Worm (Caenorhabditis elegans): Measurements from ENCODE around the gene srsx-36.
"Not testable (repeated sequence)": the region's sequence is repeated elsewhere in the genome, so short reads cannot be mapped to it uniquely, and the experiment has no call there.

srsx-36 gene

DNA sequence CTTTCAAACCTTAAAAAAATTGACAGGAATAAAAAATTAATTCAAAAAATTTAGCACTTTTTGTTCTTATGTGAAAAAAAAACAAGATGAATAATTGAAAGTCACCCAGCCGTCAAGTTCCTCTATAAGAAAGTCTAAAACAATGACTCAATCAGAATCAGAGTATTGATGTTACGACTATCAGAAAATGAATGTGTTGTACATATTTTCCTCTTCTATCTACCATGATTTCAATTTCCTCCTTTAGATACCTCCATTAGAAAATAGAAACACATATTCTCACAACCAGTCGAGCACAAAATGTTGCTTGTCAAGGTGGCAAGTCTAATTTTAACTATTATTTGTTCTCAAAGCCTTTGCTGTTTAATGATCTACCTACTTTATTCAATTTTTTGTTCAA is 10.5 kb upstream of the srsx-36 start, which contains the start of gene srbc-48:
TSS of gene srbc-48 (plus strand) at position 301 of the 400 bp plus-strand sequence.
- TF ChIP-seq aha-1 (tag): peak; percentile 36
- TF ChIP-seq ceh-62 (tag; optimal IDR thresholded peaks at IDR 0.05): no peak

ce11 chrV:15817746-15818145 is 8.3 kb upstream of the srsx-36 start, which contains the start of gene abf-3:
Gene abf-3 (minus strand): TSS chrV:15817846.
- no peak for TF ChIP-seq jun-1 (tag; optimal IDR thresholded peaks at IDR 0.05)
- TF ChIP-seq aha-1 (tag): peak; percentile 18
- TF ChIP-seq dmd-8 (GFP tag; IDR thresholded peaks at IDR 0.05): no peak

- TF ChIP-seq hif-1 (tag; optimal IDR thresholded peaks at IDR 0.05) (no peak), aha-1 (tag) (peak; percentile 32), madf-9 (GFP tag; conservative IDR thresholded peaks at IDR 0.05) (no peak), set-16 (GFP tag; IDR thresholded peaks at IDR 0.05) (no peak), fos-1 (tag; optimal IDR thresholded peaks at IDR 0.05) (no peak), ceh-82 (tag; optimal IDR thresholded peaks at IDR 0.05) (no peak), aly-2 (tag; optimal IDR thresholded peaks at IDR 0.05) (no peak), daf-12 (tag; optimal IDR thresholded peaks at IDR 0.05) (no peak), ceh-62 (tag; optimal IDR thresholded peaks at IDR 0.05) (no peak), hmg-1.1 (GFP tag; IDR thresholded peaks at IDR 0.05) (no peak), pha-4 (GFP tag; IDR thresholded peaks at IDR 0.05) (no peak), pha-4 (tag; optimal IDR thresholded peaks at IDR 0.05) (no peak), dmd-6 (GFP tag; IDR thresholded peaks at IDR 0.05) (peak; percentile 12; the same call in 1 of the 2 replicates), php-3 (GFP tag; IDR thresholded peaks at IDR 0.05) (no peak), nhr-6 (tag; optimal IDR thresholded peaks at IDR 0.05) (no peak), nhr-28 (tag; optimal IDR thresholded peaks at IDR 0.05) (peak; percentile 43), ceh-44 (GFP tag; IDR thresholded peaks at IDR 0.05) (no peak), mxl-3 (GFP tag; optimal IDR thresholded peaks at IDR 0.05) (peak; percentile 31), egl-27 (tag; optimal IDR thresholded peaks at IDR 0.05) (no peak), rbr-2 (tag; optimal IDR thresholded peaks at IDR 0.05) (no peak), zip-2 (tag; optimal IDR thresholded peaks at IDR 0.05) (peak; percentile 71), madf-5 (GFP tag; IDR thresholded peaks at IDR 0.05) (no peak), fkh-10 (GFP tag; optimal IDR thresholded peaks at IDR 0.05) (no peak), nhr-102 (tag; optimal IDR thresholded peaks at IDR 0.05) (no peak), hlh-30 (tag; optimal IDR thresholded peaks at IDR 0.05; ENCODE audit: insufficient read depth) (peak; percentile 24)
Measured at ce11 chrV:15815962-15816432, 6.6 kb upstream of the srsx-36 start, which contains the start of the genes fbxa-69 and F54B8.4. Gene fbxa-69 (minus strand): TSS chrV:15815971. Gene F54B8.4 (plus strand): TSS chrV:15816382.

DNA sequence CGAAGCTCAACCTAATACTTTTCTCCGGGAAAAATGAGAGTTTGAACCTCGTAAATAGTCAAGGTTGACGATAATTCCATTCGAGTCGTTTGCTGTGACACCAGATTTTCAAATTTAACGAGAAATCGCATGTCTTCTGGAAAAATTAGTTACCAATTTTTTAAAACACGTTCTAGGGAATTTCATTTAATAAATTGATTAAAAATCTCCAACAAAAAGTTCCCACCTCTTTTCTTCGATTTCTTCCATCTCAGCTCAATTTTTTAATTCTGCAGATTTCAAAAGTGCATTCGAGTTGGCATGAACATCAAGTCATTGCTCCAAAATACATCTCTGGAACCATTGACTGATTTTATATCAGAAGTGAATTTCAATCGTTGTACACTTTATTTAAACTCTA is 2.5 kb upstream of the srsx-36 start, which contains the start of gene nhr-282:
TSS of gene nhr-282 (plus strand) at position 301 of the 400 bp plus-strand sequence.
- not testable (repeated sequence) for TF ChIP-seq lin-39 (tag; optimal IDR thresholded peaks at IDR 0.05); madf-9 (GFP tag; conservative IDR thresholded peaks at IDR 0.05); nhr-42 (GFP tag; IDR thresholded peaks at IDR 0.05)

DNA sequence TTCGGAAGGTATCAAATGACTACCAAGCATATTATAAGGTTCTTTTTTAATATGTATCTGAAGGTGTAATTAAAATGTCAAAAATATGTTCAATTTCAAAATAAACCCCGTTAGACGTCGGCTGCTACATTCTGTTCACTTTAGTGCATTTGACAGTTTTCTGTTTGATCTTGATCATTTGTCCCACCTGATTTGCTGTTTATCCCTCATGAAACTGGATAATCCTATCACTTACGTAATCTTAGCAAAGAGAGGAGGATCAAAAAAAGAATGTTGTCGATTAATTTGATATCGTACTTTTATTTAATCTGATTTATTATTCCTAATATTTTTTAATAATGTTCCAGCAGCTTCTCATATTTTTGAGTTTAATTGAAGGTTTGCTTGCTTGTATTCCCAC is 1.0 kb upstream of the srsx-36 start, which contains the start of gene F54B8.1:
TSS of gene F54B8.1 (plus strand) at position 301 of the 400 bp plus-strand sequence.
- no peak for TF ChIP-seq hif-1 (tag; optimal IDR thresholded peaks at IDR 0.05)
- TF ChIP-seq ceh-28 (tag; optimal IDR thresholded peaks at IDR 0.05): no peak
- TF ChIP-seq zfp-2 (tag; optimal IDR thresholded peaks at IDR 0.05): no peak
- TF ChIP-seq snpc-1.2 (GFP tag; IDR thresholded peaks at IDR 0.05): no peak

- TF ChIP-seq gei-8 (GFP tag; optimal IDR thresholded peaks at IDR 0.05); hlh-30 (tag; optimal IDR thresholded peaks at IDR 0.05; ENCODE audit: insufficient read depth); F10B5.3 (tag; optimal IDR thresholded peaks at IDR 0.05): not testable (repeated sequence)
Measured at ce11 chrV:15807420-15807819, 2.0 kb downstream of the srsx-36 start, which contains the start of gene srsx-38. Gene srsx-38 (minus strand): TSS chrV:15807520.
